Worm (Caenorhabditis elegans) whole organism, late embryonic: ENCODE measurements around the gene nkb-2.

Experiments used
- C08G9.2 ChIP-seq: sonication (generic microtip); optimal IDR thresholded peaks from 2 replicates; lab custom pipeline; 2016; ENCODE audit warnings: mild to moderate bottlenecking, missing genetic modification characterization, moderate library complexity, missing compliant biosample characterization
- ama-1 ChIP-seq: fragments of 150-350 bp; optimal IDR thresholded peaks from 2 replicates; lab custom pipeline; 2014
- ceh-2 ChIP-seq: sonication (generic microtip); optimal IDR thresholded peaks from 2 replicates; lab custom pipeline; 2016; ENCODE audit warnings: missing genotype, missing genetic modification characterization, missing compliant biosample characterization
- sox-2 ChIP-seq: fragments of 200-800 bp; sonication (Bioruptor generic); IDR thresholded peaks from 2 replicates; pipeline ENCODE4 v1.3.6; 2022; ENCODE audit warnings: missing genetic modification reagents, missing genetic modification characterization, missing compliant biosample characterization

ce11 chrIV:10630953-10631554 lies 40.3 kb downstream of the nkb-2 start, which contains the start of gene F56C4.4:
- TF ChIP-seq ceh-2 (tag; lab: Kevin White, UChicago), result no peak
- no peak for TF ChIP-seq ama-1 (lab: Kevin White, UChicago)
- TF ChIP-seq C08G9.2 (tag; lab: Kevin White, UChicago), result no peak
- TF ChIP-seq sox-2, result no peak
